Worm (Caenorhabditis elegans): ENCODE measurements around the gene T08B1.4.

ce11 chrV:1986954-1987353 lies 7.9 kb downstream of the T08B1.4 start, which contains the start of gene T08B1.1:
- TF ChIP-seq ama-1 (optimal IDR thresholded peaks at IDR 0.05) = no peak
- TF ChIP-seq sea-1 (GFP tag; conservative IDR thresholded peaks at IDR 0.05) = no peak
- TF ChIP-seq flt-1 (GFP tag; IDR thresholded peaks at IDR 0.05) = no peak
